Fruit fly (Drosophila melanogaster): ENCODE measurements around the gene CG18281.

- TF ChIP-seq CG8478 (optimal IDR thresholded peaks at IDR 0.05): no peak
- TF ChIP-seq CTCF (optimal IDR thresholded peaks at IDR 0.05): no peak
These were observed 33.8 kb downstream of the CG18281 start, which contains the start of gene CG13250 for dm6 chr3L:20533409-20533808.
